Fruit fly (Drosophila melanogaster) whole organism, embryonic: ENCODE measurements around the gene CG6693.
A peak's percentile ranks its signal among the peaks of the same experiment; 100 is the strongest.

ENCODE experiments used
- Aef1 ChIP-seq: fragments of 200-800 bp; sonication (Bioruptor generic); IDR thresholded peaks from 3 replicates; pipeline ENCODE4 v1.3.6; 2022; ENCODE audit warnings: missing biosample characterization, missing genetic modification characterization
- Asciz ChIP-seq: fragments of 200-800 bp; sonication (Bioruptor generic); optimal IDR thresholded peaks from 2 replicates; lab custom pipeline; 2017; ENCODE audit warnings: missing biosample characterization, mild to moderate bottlenecking, missing genetic modification characterization, missing genetic modification reagents
- Atf3 ChIP-seq: fragments of 200-800 bp; sonication (Bioruptor generic); optimal IDR thresholded peaks from 3 replicates; lab custom pipeline; 2016; ENCODE audit warnings: missing biosample characterization, missing genetic modification characterization
- B-H1 ChIP-seq: fragments of 200-800 bp; sonication (Bioruptor generic); IDR thresholded peaks from 3 replicates; pipeline ENCODE4 v1.3.6; 2022; ENCODE audit warnings: missing biosample characterization, missing genetic modification characterization
- Bdp1 ChIP-seq: fragments of 200-800 bp; sonication (Bioruptor generic); optimal IDR thresholded peaks from 3 replicates; lab custom pipeline; 2016; ENCODE audit warnings: missing biosample characterization, missing genetic modification characterization
- Bteb2 ChIP-seq: fragments of 200-800 bp; sonication (Bioruptor generic); optimal IDR thresholded peaks from 2 replicates; lab custom pipeline; 2016; ENCODE audit warnings: missing biosample characterization, missing genetic modification characterization
- CG10959 ChIP-seq: fragments of 200-800 bp; sonication (Bioruptor generic); IDR thresholded peaks from 2 replicates; pipeline ENCODE4 v1.3.6; 2022; ENCODE audit warnings: missing biosample characterization, missing genetic modification characterization
- CG10979 ChIP-seq: fragments of 200-800 bp; sonication (Bioruptor generic); optimal IDR thresholded peaks from 2 replicates; lab custom pipeline; 2018; ENCODE audit warnings: missing biosample characterization, mild to moderate bottlenecking, missing genetic modification characterization, moderate library complexity
- CG11504 ChIP-seq: fragments of 200-800 bp; sonication (Bioruptor generic); optimal IDR thresholded peaks from 3 replicates; lab custom pipeline; 2019; ENCODE audit warnings: missing biosample characterization, mild to moderate bottlenecking, missing genetic modification characterization, moderate library complexity
- CG12769 ChIP-seq: fragments of 200-800 bp; sonication (Bioruptor generic); optimal IDR thresholded peaks from 2 replicates; lab custom pipeline; 2019; ENCODE audit warnings: missing biosample characterization, mild to moderate bottlenecking, missing genetic modification characterization, moderate library complexity
- CG13624 ChIP-seq: fragments of 200-800 bp; sonication (Bioruptor generic); optimal IDR thresholded peaks from 2 replicates; lab custom pipeline; 2016; ENCODE audit warnings: missing biosample characterization, missing genetic modification characterization
- CG15514 ChIP-seq: fragments of 200-800 bp; sonication (Bioruptor generic); optimal IDR thresholded peaks from 3 replicates; lab custom pipeline; 2017; ENCODE audit warnings: missing biosample characterization, missing genetic modification characterization, mild to moderate bottlenecking, moderate library complexity, missing genetic modification reagents
- CG1647 ChIP-seq: fragments of 200-800 bp; sonication (Bioruptor generic); optimal IDR thresholded peaks from 3 replicates; lab custom pipeline; 2016; ENCODE audit warnings: missing biosample characterization, missing genetic modification characterization
- CG16779 ChIP-seq: fragments of 200-800 bp; sonication (Bioruptor generic); IDR thresholded peaks from 2 replicates; pipeline ENCODE4 v1.3.6; 2022; ENCODE audit warnings: missing biosample characterization, missing genetic modification characterization
- CG16863 ChIP-seq: fragments of 200-800 bp; sonication (Bioruptor generic); optimal IDR thresholded peaks from 3 replicates; lab custom pipeline; 2016; ENCODE audit warnings: missing biosample characterization, missing genetic modification characterization
- CG18764 ChIP-seq: fragments of 200-800 bp; sonication (Bioruptor generic); optimal IDR thresholded peaks from 3 replicates; lab custom pipeline; 2016; ENCODE audit warnings: missing biosample characterization, missing genetic modification characterization
- CG31388 ChIP-seq: fragments of 200-800 bp; sonication (Bioruptor generic); optimal IDR thresholded peaks from 2 replicates; lab custom pipeline; 2016; ENCODE audit warnings: missing biosample characterization, missing genetic modification characterization
- CG4360 ChIP-seq: fragments of 200-800 bp; sonication (Bioruptor generic); IDR thresholded peaks from 2 replicates; pipeline ENCODE4 v1.3.6; 2022; ENCODE audit warnings: missing biosample characterization, missing genetic modification characterization
- CG4617 ChIP-seq: fragments of 200-800 bp; sonication (Bioruptor generic); optimal IDR thresholded peaks from 3 replicates; lab custom pipeline; 2016; ENCODE audit warnings: missing biosample characterization, missing genetic modification characterization, borderline replicate concordance
- CG6689 ChIP-seq: fragments of 200-800 bp; sonication (Bioruptor generic); IDR thresholded peaks from 2 replicates; pipeline ENCODE4 v1.3.6; 2022; ENCODE audit warnings: missing biosample characterization, missing genetic modification characterization
- CG9797 ChIP-seq: fragments of 200-800 bp; sonication (Bioruptor generic); optimal IDR thresholded peaks from 3 replicates; lab custom pipeline; 2018; ENCODE audit warnings: missing biosample characterization, mild to moderate bottlenecking, missing genetic modification characterization
- CHES-1-like ChIP-seq: fragments of 200-800 bp; sonication (Bioruptor generic); optimal IDR thresholded peaks from 2 replicates; lab custom pipeline; 2016; ENCODE audit warnings: missing biosample characterization, missing genetic modification characterization
- D19A ChIP-seq: fragments of 200-800 bp; optimal IDR thresholded peaks from 3 replicates; lab custom pipeline; 2019; ENCODE audit warnings: missing biosample characterization, mild to moderate bottlenecking, missing genetic modification characterization, moderate library complexity
- Dek ChIP-seq: fragments of 200-800 bp; sonication (Bioruptor generic); optimal IDR thresholded peaks from 3 replicates; lab custom pipeline; 2019; ENCODE audit warnings: missing biosample characterization, mild to moderate bottlenecking, missing genetic modification characterization, moderate library complexity
- Doc3 ChIP-seq: fragments of 200-800 bp; sonication (Bioruptor generic); IDR thresholded peaks from 3 replicates; pipeline ENCODE4 v1.3.6; 2022; ENCODE audit warnings: missing biosample characterization, missing genetic modification characterization; ENCODE audit not compliant: partially characterized antibody
- Ets65A ChIP-seq: fragments of 200-800 bp; sonication (Bioruptor generic); peaks from one replicate; lab custom pipeline; 2016; ENCODE audit warnings: missing biosample characterization, missing genetic modification characterization
- Hey ChIP-seq: fragments of 200-800 bp; sonication (Bioruptor generic); optimal IDR thresholded peaks from 3 replicates; lab custom pipeline; 2018; ENCODE audit warnings: missing biosample characterization, mild to moderate bottlenecking, missing genetic modification characterization
- MTF-1 ChIP-seq: fragments of 200-800 bp; sonication (Bioruptor generic); optimal IDR thresholded peaks from 2 replicates; lab custom pipeline; 2018; ENCODE audit warnings: missing biosample characterization, mild to moderate bottlenecking, missing genetic modification characterization, borderline replicate concordance
- NK7.1 ChIP-seq: fragments of 200-800 bp; sonication (Bioruptor generic); optimal IDR thresholded peaks from 3 replicates; lab custom pipeline; 2016; ENCODE audit warnings: missing biosample characterization, missing genetic modification characterization
- Oli ChIP-seq: fragments of 200-800 bp; sonication (Bioruptor generic); optimal IDR thresholded peaks from 2 replicates; lab custom pipeline; 2018; ENCODE audit warnings: missing biosample characterization, mild to moderate bottlenecking, missing genetic modification characterization, moderate library complexity
- Pdp1 ChIP-seq, 2 experiments: fragments of 200-800 bp; sonication (Bioruptor generic); optimal IDR thresholded peaks; 3 replicates each; lab custom pipeline; 2016; ENCODE audit warnings: missing biosample characterization in 2 of 2, missing genetic modification characterization in 2 of 2, mild to moderate bottlenecking in 1 of 2, moderate library complexity in 1 of 2
- Ptx1 ChIP-seq: fragments of 200-800 bp; sonication (Bioruptor generic); IDR thresholded peaks from 2 replicates; pipeline ENCODE4 v1.3.6; 2022; ENCODE audit warnings: missing biosample characterization, missing genetic modification characterization
- ab ChIP-seq: fragments of 200-800 bp; sonication (Bioruptor generic); optimal IDR thresholded peaks from 2 replicates; lab custom pipeline; 2016; ENCODE audit warnings: missing biosample characterization, missing genetic modification characterization
- ase ChIP-seq: fragments of 200-800 bp; sonication (Bioruptor generic); IDR thresholded peaks from 3 replicates; pipeline ENCODE4 v1.3.6; 2022; ENCODE audit warnings: missing biosample characterization, missing genetic modification characterization
- ash1 ChIP-seq: fragments of 200-800 bp; sonication (Bioruptor generic); optimal IDR thresholded peaks from 2 replicates; lab custom pipeline; 2018; ENCODE audit warnings: missing biosample characterization, mild to moderate bottlenecking, missing genetic modification characterization
- chn ChIP-seq: fragments of 200-800 bp; sonication (Bioruptor generic); optimal IDR thresholded peaks from 2 replicates; lab custom pipeline; 2016; ENCODE audit warnings: missing biosample characterization, missing genetic modification characterization
- dysf ChIP-seq: fragments of 200-800 bp; sonication (Bioruptor generic); IDR thresholded peaks from 3 replicates; pipeline ENCODE4 v1.3.6; 2022; ENCODE audit warnings: missing biosample characterization, missing genetic modification characterization
- esg ChIP-seq: fragments of 200-800 bp; sonication (Bioruptor generic); conservative IDR thresholded peaks from 2 replicates; pipeline ENCODE4 v1.3.6; 2022; ENCODE audit warnings: missing biosample characterization, missing genetic modification characterization
- fru ChIP-seq: fragments of >200 bp; optimal IDR thresholded peaks from 2 replicates; lab custom pipeline; 2017
- gce ChIP-seq: fragments of 200-800 bp; sonication (Bioruptor generic); IDR thresholded peaks from 3 replicates; pipeline ENCODE4 v1.3.6; 2022; ENCODE audit warnings: missing biosample characterization, missing genetic modification characterization
- gfzf ChIP-seq: fragments of 200-800 bp; sonication (Bioruptor generic); optimal IDR thresholded peaks from 2 replicates; lab custom pipeline; 2016; ENCODE audit warnings: missing biosample characterization, mild to moderate bottlenecking, missing genetic modification characterization, moderate library complexity
- hth ChIP-seq: fragments of >200 bp; optimal IDR thresholded peaks from 2 replicates; lab custom pipeline; 2017; ENCODE audit warnings: inconsistent platforms
- lab ChIP-seq: fragments of 200-800 bp; sonication (Bioruptor generic); optimal IDR thresholded peaks from 3 replicates; lab custom pipeline; 2017; ENCODE audit warnings: missing biosample characterization, missing genetic modification characterization, mild to moderate bottlenecking, moderate library complexity, missing genetic modification reagents
- lilli ChIP-seq: fragments of 200-800 bp; sonication (Bioruptor generic); optimal IDR thresholded peaks from 3 replicates; lab custom pipeline; 2016; ENCODE audit warnings: missing biosample characterization, missing genetic modification characterization
- nom ChIP-seq: fragments of 200-800 bp; sonication (Bioruptor generic); optimal IDR thresholded peaks from 2 replicates; lab custom pipeline; 2017; ENCODE audit warnings: missing biosample characterization, missing genetic modification characterization, mild to moderate bottlenecking, moderate library complexity, missing genetic modification reagents
- sna ChIP-seq: fragments of 200-800 bp; sonication (Bioruptor generic); IDR thresholded peaks from 2 replicates; pipeline ENCODE4 v1.3.6; 2022; ENCODE audit warnings: missing biosample characterization, missing genetic modification characterization; ENCODE audit not compliant: partially characterized antibody
- ssp ChIP-seq: fragments of 200-800 bp; sonication (Bioruptor generic); IDR thresholded peaks from 2 replicates; pipeline ENCODE4 v1.3.6; 2022; ENCODE audit warnings: missing biosample characterization, missing genetic modification characterization
- trem ChIP-seq: fragments of 200-800 bp; optimal IDR thresholded peaks from 3 replicates; lab custom pipeline; 2019; ENCODE audit warnings: missing biosample characterization, mild to moderate bottlenecking, missing genetic modification characterization, moderate library complexity
- wek ChIP-seq: fragments of 200-800 bp; sonication (Bioruptor generic); optimal IDR thresholded peaks from 3 replicates; lab custom pipeline; 2018; ENCODE audit warnings: missing biosample characterization, mild to moderate bottlenecking, missing genetic modification characterization, moderate library complexity
- zen ChIP-seq: fragments of 200-800 bp; sonication (Bioruptor generic); optimal IDR thresholded peaks from 3 replicates; lab custom pipeline; 2018; ENCODE audit warnings: missing biosample characterization, mild to moderate bottlenecking, missing genetic modification characterization, moderate library complexity

The CG6693 gene

DNA sequence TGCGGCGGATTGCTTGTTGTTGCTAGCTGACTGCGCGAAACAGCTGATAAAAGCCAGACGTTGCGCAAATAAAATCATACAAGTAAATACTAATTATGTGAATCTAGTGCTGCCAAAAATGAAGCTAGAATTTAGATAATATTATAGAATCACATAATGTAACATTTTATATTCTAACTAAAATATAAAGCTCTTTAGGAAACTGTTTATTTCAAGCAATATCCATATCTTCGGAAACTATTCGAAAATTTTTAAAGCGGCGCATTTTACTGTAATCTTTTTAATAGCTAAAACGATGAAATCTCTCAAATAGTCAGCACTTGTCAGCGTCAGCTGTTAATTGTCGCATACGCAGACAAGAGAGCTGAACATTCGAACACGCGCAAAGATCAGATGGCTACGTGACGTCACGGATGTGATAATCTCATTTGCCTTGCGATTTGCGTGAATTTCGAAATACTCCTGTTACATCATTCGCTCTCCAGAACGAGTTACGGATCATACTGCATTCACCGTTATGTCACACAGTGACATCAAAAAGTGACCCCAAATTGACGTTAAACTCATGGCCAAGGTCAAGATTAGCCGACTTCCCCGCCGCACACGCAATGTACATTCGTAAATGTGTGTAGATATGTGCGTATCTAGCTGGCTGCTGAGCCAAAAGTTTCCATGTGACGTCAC, 21.8 kb upstream of the CG6693 start (continued):
- TF ChIP-seq esg (GFP tag; lab: Robert Waterston, UW) (no peak), ssp (no peak), CG4617 (GFP tag; lab: Kevin White, UChicago) (no peak), nom (peak; percentile 30), ab (no peak), ash1 (GFP tag; lab: Kevin White, UChicago) (no peak), CG15514 (peak; percentile 55), B-H1 (GFP tag; lab: Robert Waterston, UW) (no peak), gce (GFP tag; lab: Robert Waterston, UW) (no peak), lab (peak; percentile 77), CG10979 (tag; lab: Kevin White, UChicago) (peak; percentile 49), zen (tag; lab: Kevin White, UChicago) (peak; percentile 6), CHES-1-like (GFP tag; lab: Kevin White, UChicago) (no peak), trem (tag; lab: Kevin White, UChicago) (peak; percentile 50), CG1647 (GFP tag; lab: Kevin White, UChicago) (no peak), sna (GFP tag; lab: Robert Waterston, UW) (no peak), CG31388 (GFP tag; lab: Kevin White, UChicago) (no peak), CG9797 (GFP tag; lab: Kevin White, UChicago) (no peak), CG13624 (peak; percentile 51), Dek (tag; lab: Kevin White, UChicago) (peak; percentile 36), chn (GFP tag; lab: Kevin White, UChicago) (no peak), Ets65A (peak; percentile 71), ase (GFP tag; lab: Robert Waterston, UW) (no peak), Atf3 (no peak), D19A (no peak), Asciz (no peak), Bteb2 (GFP tag; lab: Kevin White, UChicago) (no peak), Doc3 (0 out of 3 replicates have a peak, but pooled peaks have one; percentile 17), CG18764 (GFP tag; lab: Kevin White, UChicago) (no peak), MTF-1 (GFP tag; lab: Kevin White, UChicago) (no peak), dysf (GFP tag; lab: Robert Waterston, UW) (peak; percentile 57; the same call in 2 of the 3 replicates), CG16863 (GFP tag; lab: Kevin White, UChicago) (no peak), Hey (no peak), wek (GFP tag; lab: Kevin White, UChicago) (no peak), lilli (GFP tag; lab: Kevin White, UChicago) (no peak), gfzf (GFP tag; lab: Kevin White, UChicago) (no peak), CG10959 (GFP tag; lab: Robert Waterston, UW) (no peak), hth (lab: Kevin White, UChicago) (no peak), CG6689 (GFP tag; lab: Robert Waterston, UW) (peak; percentile 44; the same call in 1 of the 2 replicates), Oli (no peak), Ptx1 (GFP tag; lab: Robert Waterston, UW) (peak; percentile 38; the same call in 1 of the 2 replicates), CG16779 (GFP tag; lab: Robert Waterston, UW) (no peak), Pdp1 (GFP tag; optimal IDR thresholded peaks at IDR 0.05; lab: Kevin White, UChicago) (peak in 1 of 2 experiments; percentile 97), Aef1 (GFP tag; lab: Robert Waterston, UW) (no peak), CG4360 (no peak), fru (lab: Kevin White, UChicago) (no peak), CG12769 (tag; lab: Kevin White, UChicago) (peak; percentile 72), NK7.1 (no peak), CG11504 (no peak), Bdp1 (GFP tag; lab: Kevin White, UChicago) (no peak)
